Fruit fly (Drosophila melanogaster) whole organism, wandering third instar larva: ENCODE results near the gene Dip-B.

Source experiments
- Hr78 ChIP-seq: fragments of >200 bp; optimal IDR thresholded peaks from 2 replicates; lab custom pipeline; 2017; ENCODE audit warnings: missing biosample characterization, missing genetic modification characterization
- OdsH ChIP-seq: fragments of 200-800 bp; sonication (Bioruptor generic); optimal IDR thresholded peaks from 2 replicates; lab custom pipeline; 2016; ENCODE audit warnings: missing biosample characterization, mild to moderate bottlenecking, missing genetic modification characterization
- Sp1 ChIP-seq: fragments of 200-800 bp; sonication (Bioruptor generic); optimal IDR thresholded peaks from 3 replicates; lab custom pipeline; 2019; ENCODE audit warnings: missing biosample characterization, mild to moderate bottlenecking, missing genetic modification characterization, moderate library complexity
- br ChIP-seq: fragments of 200-800 bp; sonication (Bioruptor generic); optimal IDR thresholded peaks from 2 replicates; lab custom pipeline; 2016; ENCODE audit warnings: missing biosample characterization, missing genetic modification characterization
- brk ChIP-seq: fragments of 200-800 bp; sonication (Bioruptor generic); optimal IDR thresholded peaks from 2 replicates; lab custom pipeline; 2016; ENCODE audit warnings: missing biosample characterization, mild to moderate bottlenecking, missing genetic modification characterization
- dl ChIP-seq, 2 experiments: fragments of 175-275, 200-275 bp in 1 of 2; fragments of 200-275 bp in 1 of 2; sonication (Bioruptor generic); optimal IDR thresholded peaks; lab custom pipeline; 2018; ENCODE audit warnings: mild to moderate bottlenecking in 2 of 2, missing biosample characterization in 2 of 2, missing genetic modification characterization in 2 of 2, moderate library complexity in 2 of 2; ENCODE audit not compliant: partially characterized antibody in 2 of 2, insufficient read depth in 1 of 2
- pan ChIP-seq: fragments of >200 bp; optimal IDR thresholded peaks from 2 replicates; lab custom pipeline; 2017
- psq ChIP-seq: fragments of 200-800 bp; sonication (Bioruptor generic); optimal IDR thresholded peaks from 3 replicates; lab custom pipeline; 2017; ENCODE audit warnings: missing biosample characterization, mild to moderate bottlenecking, missing genetic modification characterization, moderate library complexity
- sage ChIP-seq: fragments of 200-800 bp; sonication (Bioruptor generic); optimal IDR thresholded peaks from 2 replicates; lab custom pipeline; 2016; ENCODE audit warnings: missing biosample characterization, mild to moderate bottlenecking, missing genetic modification characterization
- woc ChIP-seq: sonication (Bioruptor generic); optimal IDR thresholded peaks from 2 replicates; lab custom pipeline; 2016; ENCODE audit warnings: missing biosample characterization, mild to moderate bottlenecking, missing genetic modification characterization

dm6 chr3R:13765001-13765400, 17.1 kb upstream of the Dip-B start:
- TF ChIP-seq sage (GFP tag; lab: Kevin White, UChicago) (no peak), pan (lab: Kevin White, UChicago) (no peak), psq (GFP tag; lab: Kevin White, UChicago) (no peak), br (GFP tag; lab: Kevin White, UChicago) (no peak), Hr78 (no peak), dl (GFP tag; optimal IDR thresholded peaks at IDR 0.05; lab: Kevin White, UChicago; ENCODE audit: insufficient read depth in 1 of 2, partially characterized antibody in 2 of 2) (no peak), OdsH (no peak), Sp1 (GFP tag; lab: Kevin White, UChicago) (no peak), brk (GFP tag; lab: Kevin White, UChicago) (no peak), woc (GFP tag; lab: Kevin White, UChicago) (no peak)
